Worm (Caenorhabditis elegans): ENCODE data around the gene Y73B6BL.44.

DNA sequence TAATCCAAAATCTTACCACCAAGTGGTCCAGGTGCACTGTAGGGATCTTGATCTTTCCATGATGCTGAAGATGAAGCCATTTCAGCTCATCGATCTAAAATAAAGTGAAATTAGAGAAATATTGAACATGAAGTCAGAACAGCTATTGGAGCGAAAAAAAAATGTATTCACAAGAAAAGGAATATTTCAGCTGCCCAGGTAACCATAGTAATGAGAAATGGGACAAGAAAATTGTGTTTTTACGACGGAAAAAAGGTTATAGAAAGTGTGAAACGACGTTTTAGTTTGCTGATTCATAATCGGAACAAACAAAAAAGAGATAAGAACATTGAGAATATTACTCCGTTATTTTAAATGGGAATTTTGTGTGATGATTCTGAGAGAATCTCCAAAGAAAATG is 20.3 kb upstream of the Y73B6BL.44 start, which contains the start of gene Y73B6BL.27:
- TF ChIP-seq flt-1 (GFP tag; IDR thresholded peaks at IDR 0.05) (no peak), pes-1 (GFP tag; IDR thresholded peaks at IDR 0.05) (no peak), hmbx-1 (tag; optimal IDR thresholded peaks at IDR 0.05) (no peak), ama-1 (optimal IDR thresholded peaks at IDR 0.05) (no peak), aly-1 (tag; optimal IDR thresholded peaks at IDR 0.05) (no peak), tbx-37 (GFP tag; conservative IDR thresholded peaks at IDR 0.05) (no peak)
